Fruit fly (Drosophila melanogaster): ENCODE results near the gene lic.

lic gene

DNA sequence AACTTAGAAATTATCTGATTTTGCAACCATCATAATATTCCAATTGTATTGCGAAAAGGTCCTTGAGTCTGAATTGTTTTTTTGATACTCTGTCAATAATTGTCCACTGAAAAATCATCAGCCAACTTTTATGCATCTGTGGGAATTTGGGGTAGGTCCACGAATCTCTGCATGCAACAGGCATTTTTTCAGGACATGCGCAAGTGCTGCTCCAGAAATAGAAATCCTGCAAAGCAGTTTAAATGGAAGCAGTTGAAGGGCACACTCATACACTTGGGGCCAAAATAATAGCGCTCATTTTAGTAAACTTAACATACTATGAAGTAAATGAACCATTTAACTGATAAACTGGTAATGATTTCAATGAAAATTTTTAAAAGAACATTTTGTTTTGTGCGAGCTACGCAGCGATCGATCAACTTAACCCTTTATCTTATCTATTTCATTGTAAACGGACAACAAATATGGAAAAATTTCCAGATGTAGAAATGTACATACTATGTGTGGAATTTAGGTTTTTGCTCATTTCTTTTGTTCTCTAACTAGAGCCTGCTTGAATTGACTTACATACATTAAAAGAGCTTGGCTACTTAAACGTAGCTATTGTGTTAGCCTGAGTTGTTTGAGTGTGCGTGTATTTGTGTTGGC lies 39.4 kb downstream of the lic start (continued):
- TF ChIP-seq CG14860 (GFP tag; IDR thresholded peaks at IDR 0.05; ENCODE audit: partially characterized antibody): no peak
- no peak for TF ChIP-seq Ets97D (GFP tag; optimal IDR thresholded peaks at IDR 0.05)
- TF ChIP-seq CG8478 (optimal IDR thresholded peaks at IDR 0.05): no peak
- TF ChIP-seq CG8924 (tag; optimal IDR thresholded peaks at IDR 0.05): peak; percentile 84
- TF ChIP-seq unpg (GFP tag; optimal IDR thresholded peaks at IDR 0.05): peak; percentile 62
- peak; percentile 45; the same call in 1 of the 3 replicates for TF ChIP-seq CG11695 (GFP tag; IDR thresholded peaks at IDR 0.05)
- peak; percentile 77 for TF ChIP-seq CG18599 (GFP tag; optimal IDR thresholded peaks at IDR 0.05)
- TF ChIP-seq CG4854 (GFP tag; optimal IDR thresholded peaks at IDR 0.05): peak; percentile 28
- TF ChIP-seq Ada2b (GFP tag; IDR thresholded peaks at IDR 0.05): peak; percentile 42; the same call in 1 of the 2 replicates
- TF ChIP-seq nmo (GFP tag; optimal IDR thresholded peaks at IDR 0.05): peak; percentile 84
- peak; percentile 39 for TF ChIP-seq CG10654 (GFP tag; optimal IDR thresholded peaks at IDR 0.05)
- TF ChIP-seq gem (tag; optimal IDR thresholded peaks at IDR 0.05): peak; percentile 84
- no peak for TF ChIP-seq wor (GFP tag; IDR thresholded peaks at IDR 0.05)
- TF ChIP-seq Scr (GFP tag; IDR thresholded peaks at IDR 0.05; ENCODE audit: partially characterized antibody): no peak
- TF ChIP-seq Hey (tag; optimal IDR thresholded peaks at IDR 0.05): no peak
- no peak for TF ChIP-seq Sry-β (GFP tag; optimal IDR thresholded peaks at IDR 0.05)
- no peak for TF ChIP-seq dati (GFP tag; IDR thresholded peaks at IDR 0.05)
- no peak for TF ChIP-seq CG6175 (GFP tag; IDR thresholded peaks at IDR 0.05)
- TF ChIP-seq CG4617 (GFP tag; optimal IDR thresholded peaks at IDR 0.05; ENCODE audit: borderline replicate concordance): peak; percentile 20
- TF ChIP-seq CTCF (GFP tag; optimal IDR thresholded peaks at IDR 0.05): peak; percentile 5
- no peak for TF ChIP-seq CG3163 (GFP tag; optimal IDR thresholded peaks at IDR 0.05)
- peak; percentile 63 for TF ChIP-seq caup (GFP tag; optimal IDR thresholded peaks at IDR 0.05; ENCODE audit: severe bottlenecking)
- TF ChIP-seq CG11723 (GFP tag; optimal IDR thresholded peaks at IDR 0.05): peak; percentile 61
- peak; percentile 72 for TF ChIP-seq CG30403 (GFP tag; optimal IDR thresholded peaks at IDR 0.05)
- TF ChIP-seq Pdp1 (GFP tag; optimal IDR thresholded peaks at IDR 0.05): peak; percentile 51 to 71
- peak; percentile 60 for TF ChIP-seq NK7.1 (GFP tag; optimal IDR thresholded peaks at IDR 0.05)
- no peak for TF ChIP-seq CG7745 (tag; optimal IDR thresholded peaks at IDR 0.05)
- peak; percentile 80 for TF ChIP-seq phol (tag; optimal IDR thresholded peaks at IDR 0.05)
- no peak for TF ChIP-seq CG3838 (GFP tag; optimal IDR thresholded peaks at IDR 0.05)
- peak; percentile 96 for TF ChIP-seq sens (GFP tag)
- peak; percentile 56; the same call in 2 of the 3 replicates for TF ChIP-seq dysf (GFP tag; IDR thresholded peaks at IDR 0.05)
- peak; percentile 13 for TF ChIP-seq CG33213 (GFP tag; optimal IDR thresholded peaks at IDR 0.05)
- TF ChIP-seq ranshi (GFP tag; IDR thresholded peaks at IDR 0.05): no peak
- no peak for TF ChIP-seq rib (GFP tag; IDR thresholded peaks at IDR 0.05)
- TF ChIP-seq CG7271 (tag; optimal IDR thresholded peaks at IDR 0.05): no peak
- TF ChIP-seq CG9876 (GFP tag; optimal IDR thresholded peaks at IDR 0.05): peak; percentile 41
- no peak for TF ChIP-seq CG17612 (GFP tag; IDR thresholded peaks at IDR 0.05)
- TF ChIP-seq CG9437 (GFP tag; optimal IDR thresholded peaks at IDR 0.05): peak; percentile 69
- TF ChIP-seq CG32767 (GFP tag; IDR thresholded peaks at IDR 0.05): peak; percentile 50; the same call in 1 of the 2 replicates
- peak; percentile 15 for TF ChIP-seq CG13123 (GFP tag; optimal IDR thresholded peaks at IDR 0.05)
- TF ChIP-seq tgo (GFP tag; IDR thresholded peaks at IDR 0.05): peak; percentile 39; the same call in 1 of the 3 replicates
- TF ChIP-seq tio (GFP tag; optimal IDR thresholded peaks at IDR 0.05): peak; percentile 78
- no peak for TF ChIP-seq MTF-1 (GFP tag; optimal IDR thresholded peaks at IDR 0.05; ENCODE audit: borderline replicate concordance)
- peak in 1 of 2 experiments; percentile 92 for TF ChIP-seq eve (GFP tag; optimal IDR thresholded peaks at IDR 0.05)

All from whole organism, embryonic.